Worm (Caenorhabditis elegans) whole organism, midembryonic: ENCODE measurements around the gene gtf-2E1.

Experiments
- cog-1 ChIP-seq: sonication (generic microtip); optimal IDR thresholded peaks from 2 replicates; lab custom pipeline; 2016; ENCODE audit warnings: missing genetic modification characterization, missing compliant biosample characterization
- med-1 ChIP-seq: sonication (generic microtip); optimal IDR thresholded peaks from 2 replicates; lab custom pipeline; 2017; ENCODE audit warnings: missing genetic modification characterization, mild to moderate bottlenecking, missing compliant biosample characterization, antibody characterized with exemption, missing genetic modification reagents; ENCODE audit not compliant: insufficient read depth
- ztf-23 ChIP-seq: fragments of 200-800 bp; sonication (Bioruptor generic); IDR thresholded peaks from 2 replicates; pipeline ENCODE4 v1.3.6; 2022; ENCODE audit warnings: missing genetic modification reagents, missing genetic modification characterization, missing compliant biosample characterization
- ztf-29 ChIP-seq: fragments of 200-800 bp; sonication (Bioruptor generic); IDR thresholded peaks from 2 replicates; pipeline ENCODE4 v1.3.6; 2022; ENCODE audit warnings: missing genetic modification reagents, missing genetic modification characterization, missing compliant biosample characterization

DNA sequence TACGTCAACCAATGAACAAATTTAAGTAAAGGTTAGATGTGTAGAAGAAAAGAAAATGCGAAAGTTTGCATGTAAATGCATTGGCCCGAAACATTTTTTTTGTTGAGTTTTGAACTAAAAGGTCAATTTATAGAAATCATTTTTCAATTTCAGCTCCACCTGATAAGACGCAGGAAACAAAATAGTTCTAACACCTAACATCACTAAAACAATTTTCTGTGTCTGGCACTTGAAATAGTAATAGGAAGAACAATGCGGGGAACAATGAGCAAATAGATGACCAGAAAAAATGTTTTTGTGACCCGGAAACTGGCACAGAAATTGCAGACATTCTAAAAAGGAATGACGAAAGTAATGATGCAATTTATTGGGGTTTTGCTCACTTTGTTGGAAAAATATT, 37.2 kb downstream of the gtf-2E1 start:
- no peak for TF ChIP-seq med-1 (GFP tag; lab: Kevin White, UChicago)
- no peak for TF ChIP-seq cog-1 (tag; lab: Kevin White, UChicago)
- no peak for TF ChIP-seq ztf-29 (GFP tag; lab: Robert Waterston, UW)
- TF ChIP-seq ztf-23 = no peak
